Worm (Caenorhabditis elegans) whole organism, mixed stage, embryonic: Measurements from ENCODE around the gene zfp-2.
A peak's percentile ranks its signal among the peaks of the same experiment; 100 is the strongest.

Experiments
- bed-3 ChIP-seq: fragments of 200-800 bp; sonication (Bioruptor generic); optimal IDR thresholded peaks from 3 replicates; lab custom pipeline; 2018; ENCODE audit warnings: mild to moderate bottlenecking, missing genetic modification characterization, moderate library complexity, missing compliant biosample characterization
- blmp-1 ChIP-seq: fragments of 150-350 bp; optimal IDR thresholded peaks from 2 replicates; lab custom pipeline; 2014; ENCODE audit warnings: missing biosample characterization, missing genetic modification characterization
- ceh-39 ChIP-seq: fragments of 150-350 bp; optimal IDR thresholded peaks from 2 replicates; lab custom pipeline; 2014; ENCODE audit warnings: missing biosample characterization, missing genetic modification characterization
- ceh-43 ChIP-seq: fragments of 200-800 bp; sonication (Bioruptor generic); optimal IDR thresholded peaks from 2 replicates; lab custom pipeline; 2018; ENCODE audit warnings: mild to moderate bottlenecking, missing genetic modification characterization, moderate library complexity, missing compliant biosample characterization
- ceh-83 ChIP-seq: fragments of 200-800 bp; sonication (Bioruptor generic); optimal IDR thresholded peaks from 2 replicates; lab custom pipeline; 2018; ENCODE audit warnings: mild to moderate bottlenecking, missing genetic modification characterization, missing compliant biosample characterization
- ces-1 ChIP-seq: fragments of 150-350 bp; optimal IDR thresholded peaks from 2 replicates; lab custom pipeline; 2014; ENCODE audit warnings: missing biosample characterization, missing genetic modification reagents, missing genetic modification characterization
- cnd-1 ChIP-seq: fragments of 200-800 bp; sonication (Bioruptor generic); optimal IDR thresholded peaks from 2 replicates; lab custom pipeline; 2018; ENCODE audit warnings: mild to moderate bottlenecking, missing genetic modification characterization, missing compliant biosample characterization
- drap-1 ChIP-seq: fragments of 200-800 bp; sonication (Bioruptor generic); optimal IDR thresholded peaks from 3 replicates; lab custom pipeline; 2018; ENCODE audit warnings: mild to moderate bottlenecking, missing genetic modification characterization, missing compliant biosample characterization
- elt-1 ChIP-seq: sonication (generic microtip); optimal IDR thresholded peaks from 2 replicates; lab custom pipeline; 2017; ENCODE audit warnings: missing genetic modification characterization, mild to moderate bottlenecking, missing compliant biosample characterization, antibody characterized with exemption, moderate library complexity, borderline replicate concordance; ENCODE audit not compliant: insufficient read depth
- elt-3 ChIP-seq: fragments of 150-350 bp; optimal IDR thresholded peaks from 2 replicates; lab custom pipeline; 2014; ENCODE audit warnings: missing biosample characterization, missing genetic modification characterization
- ham-2 ChIP-seq: fragments of 200-800 bp; sonication (Bioruptor generic); optimal IDR thresholded peaks from 2 replicates; lab custom pipeline; 2018; ENCODE audit warnings: mild to moderate bottlenecking, missing genetic modification characterization, missing compliant biosample characterization
- hlh-1 ChIP-seq: fragments of 150-350 bp; optimal IDR thresholded peaks from 2 replicates; lab custom pipeline; 2014; ENCODE audit warnings: missing biosample characterization, missing genetic modification reagents, missing genetic modification characterization
- lin-13 ChIP-seq: fragments of 150-350 bp; optimal IDR thresholded peaks from 2 replicates; lab custom pipeline; 2014; ENCODE audit warnings: missing biosample characterization, missing genetic modification characterization
- lin-32 ChIP-seq: fragments of 200-800 bp; sonication (Bioruptor generic); optimal IDR thresholded peaks from 2 replicates; lab custom pipeline; 2018; ENCODE audit warnings: mild to moderate bottlenecking, missing genetic modification characterization, missing compliant biosample characterization
- lsy-2 ChIP-seq: fragments of 150-350 bp; optimal IDR thresholded peaks from 2 replicates; lab custom pipeline; 2014; ENCODE audit warnings: missing biosample characterization, missing genetic modification characterization
- mab-5 ChIP-seq: fragments of 150-350 bp; optimal IDR thresholded peaks from 2 replicates; lab custom pipeline; 2014; ENCODE audit warnings: missing biosample characterization, missing genetic modification characterization
- mep-1 ChIP-seq: fragments of 150-350 bp; optimal IDR thresholded peaks from 2 replicates; lab custom pipeline; 2017; ENCODE audit warnings: missing biosample characterization, missing genetic modification reagents, missing genetic modification characterization, inconsistent platforms
- mls-2 ChIP-seq: sonication (generic microtip); optimal IDR thresholded peaks from 2 replicates; lab custom pipeline; 2016; ENCODE audit warnings: mild to moderate bottlenecking, missing genetic modification characterization, moderate library complexity, missing compliant biosample characterization
- nhr-12 ChIP-seq: fragments of 150-350 bp; optimal IDR thresholded peaks from 2 replicates; lab custom pipeline; 2014; ENCODE audit warnings: missing biosample characterization, missing genetic modification characterization
- nhr-2 ChIP-seq: fragments of 150-350 bp; optimal IDR thresholded peaks from 2 replicates; lab custom pipeline; 2014; ENCODE audit warnings: missing biosample characterization, missing genetic modification characterization
- nhr-237 ChIP-seq: fragments of 150-350 bp; optimal IDR thresholded peaks from 2 replicates; lab custom pipeline; 2014; ENCODE audit warnings: missing biosample characterization, missing genetic modification characterization
- nhr-28 ChIP-seq: fragments of 150-350 bp; optimal IDR thresholded peaks from 2 replicates; lab custom pipeline; 2014; ENCODE audit warnings: missing biosample characterization, missing genetic modification characterization
- pha-4 ChIP-seq: fragments of 150-350 bp; optimal IDR thresholded peaks from 2 replicates; lab custom pipeline; 2018; ENCODE audit warnings: missing biosample characterization, missing genetic modification reagents, missing genetic modification characterization
- snpc-4 ChIP-seq: fragments of 150-350 bp; optimal IDR thresholded peaks from 2 replicates; lab custom pipeline; 2014; ENCODE audit warnings: missing biosample characterization, missing genetic modification characterization
- sptf-1 ChIP-seq: sonication (generic microtip); optimal IDR thresholded peaks from 2 replicates; lab custom pipeline; 2017; ENCODE audit warnings: mild to moderate bottlenecking, missing genetic modification characterization, moderate library complexity, missing compliant biosample characterization
- tbx-8 ChIP-seq: fragments of 200-800 bp; sonication (Bioruptor generic); optimal IDR thresholded peaks from 2 replicates; lab custom pipeline; 2018; ENCODE audit warnings: mild to moderate bottlenecking, missing genetic modification characterization, moderate library complexity, missing compliant biosample characterization
- unc-120 ChIP-seq: sonication (generic microtip); optimal IDR thresholded peaks from 2 replicates; lab custom pipeline; 2017; ENCODE audit warnings: missing genetic modification characterization, missing compliant biosample characterization; ENCODE audit not compliant: poor library complexity, severe bottlenecking
- unc-39 ChIP-seq: fragments of 150-350 bp; optimal IDR thresholded peaks from 2 replicates; lab custom pipeline; 2014; ENCODE audit warnings: missing biosample characterization, missing genetic modification characterization
- unc-62 ChIP-seq: fragments of 150-350 bp; optimal IDR thresholded peaks from 2 replicates; lab custom pipeline; 2014; ENCODE audit warnings: missing biosample characterization, missing genetic modification reagents, missing genetic modification characterization
- zip-8 ChIP-seq: fragments of 150-350 bp; optimal IDR thresholded peaks from 2 replicates; lab custom pipeline; 2014; ENCODE audit warnings: missing biosample characterization, missing genetic modification characterization
- ztf-11 ChIP-seq: fragments of 150-350 bp; optimal IDR thresholded peaks from 2 replicates; lab custom pipeline; 2014; ENCODE audit warnings: missing biosample characterization, missing genetic modification characterization

The zfp-2 gene

ce11 chrII:9575670-9576069 lies 18.2 kb downstream of the zfp-2 start, which contains the start of gene exc-7:
Gene exc-7 (plus strand): TSS chrII:9575970.
- TF ChIP-seq lsy-2 (tag; lab: Kevin White, UChicago) (no peak), zip-8 (tag; lab: Kevin White, UChicago) (no peak), unc-39 (no peak), bed-3 (no peak), ceh-43 (GFP tag; lab: Kevin White, UChicago) (no peak)
- TF ChIP-seq, all 35 proteins: peak for 0

DNA sequence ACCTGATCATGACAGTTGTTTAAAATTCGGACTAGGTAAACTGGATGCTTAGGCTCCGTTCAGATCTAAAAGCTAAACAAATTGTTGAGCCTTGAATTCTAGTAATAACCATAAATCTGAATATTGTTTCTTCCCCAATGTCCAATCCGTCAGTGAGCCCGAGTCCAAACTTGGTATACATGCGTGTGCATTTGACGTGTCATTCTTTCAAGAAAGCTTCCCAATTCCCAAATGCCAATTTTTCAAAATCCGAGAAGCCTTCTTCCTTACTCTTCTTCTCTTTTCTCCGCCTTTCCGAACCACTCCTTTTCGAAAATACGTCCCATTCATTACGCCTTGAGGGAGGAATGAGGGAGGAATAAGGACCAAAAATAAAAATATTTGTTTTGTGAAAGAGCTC lies 19.3 kb downstream of the zfp-2 start:
- no peak for TF ChIP-seq blmp-1
- TF ChIP-seq mab-5 (tag; lab: Kevin White, UChicago): no peak
- no peak for TF ChIP-seq unc-120 (tag; lab: Kevin White, UChicago)
- no peak for TF ChIP-seq mep-1 (tag; lab: Kevin White, UChicago)
- no peak for TF ChIP-seq elt-3 (tag; lab: Kevin White, UChicago)
- TF ChIP-seq nhr-2 (tag; lab: Kevin White, UChicago): no peak
- no peak for TF ChIP-seq unc-62 (GFP tag; lab: Kevin White, UChicago)
- no peak for TF ChIP-seq zip-8 (tag; lab: Kevin White, UChicago)
- no peak for TF ChIP-seq nhr-28
- TF ChIP-seq ham-2 (GFP tag; lab: Kevin White, UChicago): no peak

DNA sequence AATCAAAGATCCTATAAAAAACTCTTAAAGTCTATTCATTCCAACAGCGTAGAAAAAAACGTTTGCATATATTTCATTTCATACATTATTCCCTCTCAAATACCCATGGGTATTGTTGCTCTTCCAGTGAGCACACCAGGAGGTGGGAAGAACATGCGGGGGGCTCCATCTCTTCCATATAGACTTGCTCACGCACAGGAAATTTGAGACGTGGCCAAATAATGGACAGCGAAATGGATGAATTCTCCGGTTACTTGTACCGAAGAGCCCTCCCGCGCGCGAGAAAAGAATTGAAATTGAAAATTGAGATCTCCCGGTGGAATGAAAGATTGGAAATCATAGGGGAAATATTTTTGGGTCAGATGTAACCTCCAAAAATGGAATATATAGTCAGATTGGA lies 20.2 kb downstream of the zfp-2 start:
- TF ChIP-seq ceh-39 (no peak), ztf-11 (tag; lab: Kevin White, UChicago) (no peak), mep-1 (tag; lab: Kevin White, UChicago) (no peak), drap-1 (GFP tag; lab: Kevin White, UChicago) (no peak), pha-4 (tag; lab: Kevin White, UChicago) (no peak), bed-3 (no peak)

ce11 chrII:9583461-9583860 lies 26.0 kb downstream of the zfp-2 start, which contains the start of gene wee-1.1:
Gene wee-1.1 (minus strand): TSS chrII:9583561.
- TF ChIP-seq ceh-39 (no peak), ces-1 (GFP tag; lab: Kevin White, UChicago) (no peak), blmp-1 (no peak), sptf-1 (tag; lab: Kevin White, UChicago) (no peak), lin-13 (tag; lab: Kevin White, UChicago) (no peak), snpc-4 (tag; lab: Kevin White, UChicago) (no peak), ztf-11 (tag; lab: Kevin White, UChicago) (no peak), unc-120 (tag; lab: Kevin White, UChicago) (no peak), unc-62 (GFP tag; lab: Kevin White, UChicago) (no peak), nhr-28 (no peak), lsy-2 (tag; lab: Kevin White, UChicago) (no peak), ham-2 (GFP tag; lab: Kevin White, UChicago) (no peak), hlh-1 (tag; lab: Kevin White, UChicago) (no peak), unc-39 (no peak), nhr-2 (tag; lab: Kevin White, UChicago) (no peak)
- TF ChIP-seq, all 35 proteins: peak for 0

DNA sequence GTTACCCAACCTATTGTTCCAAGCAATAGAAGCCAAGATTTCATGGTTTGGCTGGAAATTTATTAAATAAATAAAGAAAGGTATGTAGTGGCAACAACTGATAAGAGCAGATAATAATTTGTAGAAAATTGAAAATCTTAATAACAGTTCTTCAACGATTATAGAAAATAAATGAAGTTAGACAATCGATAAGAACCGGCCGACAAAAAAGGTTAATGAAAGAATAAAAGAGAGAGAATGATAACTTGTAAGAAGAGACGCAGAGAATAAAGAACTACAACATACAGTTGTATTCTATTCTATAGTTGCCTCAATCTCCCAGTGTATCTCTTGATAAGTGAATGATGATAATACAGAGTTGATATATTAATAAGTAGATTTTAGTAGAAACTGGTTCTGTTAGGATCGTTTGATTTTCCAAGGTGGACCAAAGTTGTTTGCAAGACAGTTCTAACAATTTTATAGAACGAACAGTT lies 29.3 kb downstream of the zfp-2 start, which contains the start of gene ugt-58:
Gene ugt-58, minus strand, starts transcription at position 51 of the 476 bp plus-strand sequence.
- peak; percentile 52 for TF ChIP-seq nhr-28
- no peak for TF ChIP-seq nhr-12 (tag; lab: Kevin White, UChicago)
- TF ChIP-seq, all 35 proteins: peak for 1

ce11 chrII:9589667-9590066 lies 32.2 kb downstream of the zfp-2 start, which contains the start of gene eral-1:
Gene eral-1 (minus strand): TSS chrII:9589767.
- TF ChIP-seq pha-4 (tag; lab: Kevin White, UChicago) (no peak), lin-13 (tag; lab: Kevin White, UChicago) (no peak), unc-39 (no peak), cnd-1 (tag; lab: Kevin White, UChicago) (no peak), ham-2 (GFP tag; lab: Kevin White, UChicago) (no peak), nhr-237 (tag; lab: Kevin White, UChicago) (no peak), mls-2 (tag; lab: Kevin White, UChicago) (no peak), mep-1 (tag; lab: Kevin White, UChicago) (no peak), lin-32 (GFP tag; lab: Kevin White, UChicago) (no peak), nhr-28 (no peak), ceh-83 (GFP tag; lab: Kevin White, UChicago) (no peak), ztf-11 (tag; lab: Kevin White, UChicago) (no peak), tbx-8 (GFP tag; lab: Kevin White, UChicago) (no peak), snpc-4 (tag; lab: Kevin White, UChicago) (no peak), elt-1 (tag; lab: Kevin White, UChicago) (no peak)
- TF ChIP-seq, all 35 proteins: peak for 0
